Fruit fly (Drosophila melanogaster): ENCODE measurements around the gene CG7992.

Gene CG7992

dm6 chrX:19289318-19289970, 42.4 kb upstream of the CG7992 start:
- TF ChIP-seq CG14050 (GFP tag; IDR thresholded peaks at IDR 0.05), result peak; percentile 92
- TF ChIP-seq cato (GFP tag; optimal IDR thresholded peaks at IDR 0.05; ENCODE audit: borderline replicate concordance), result peak; percentile 80
- TF ChIP-seq sens (GFP tag), result peak; percentile 98
- peak; percentile 52 for TF ChIP-seq Lhr (GFP tag; optimal IDR thresholded peaks at IDR 0.05)
- TF ChIP-seq slbo (GFP tag; IDR thresholded peaks at IDR 0.05), result peak; percentile 90
- peak; percentile 15 for TF ChIP-seq emc (GFP tag; optimal IDR thresholded peaks at IDR 0.05)
- peak; percentile 79; the same call in 2 of the 3 replicates for TF ChIP-seq CG7357 (GFP tag; IDR thresholded peaks at IDR 0.05)
- peak; percentile 41 for TF ChIP-seq HmgD (GFP tag; optimal IDR thresholded peaks at IDR 0.05)
- peak; percentile 57 for TF ChIP-seq CTCF (GFP tag; optimal IDR thresholded peaks at IDR 0.05)
- TF ChIP-seq Vsx1 (GFP tag; optimal IDR thresholded peaks at IDR 0.05), result peak; percentile 71
- peak; percentile 56 for TF ChIP-seq CG15696 (tag; optimal IDR thresholded peaks at IDR 0.05)
- peak; percentile 93 for TF ChIP-seq CG32772 (GFP tag; IDR thresholded peaks at IDR 0.05)
- peak; percentile 68 for TF ChIP-seq E2f2 (GFP tag; IDR thresholded peaks at IDR 0.05)
- peak; percentile 92 for TF ChIP-seq tap (tag; optimal IDR thresholded peaks at IDR 0.05)
- TF ChIP-seq D19B (GFP tag; optimal IDR thresholded peaks at IDR 0.05), result peak; percentile 43
- peak; percentile 91 for TF ChIP-seq CG31441 (GFP tag; IDR thresholded peaks at IDR 0.05)
- peak; percentile 75 for TF ChIP-seq gt (GFP tag; IDR thresholded peaks at IDR 0.05)
- TF ChIP-seq amos (GFP tag; IDR thresholded peaks at IDR 0.05; ENCODE audit: partially characterized antibody), result no peak
- peak; percentile 84 for TF ChIP-seq CG16863 (GFP tag; optimal IDR thresholded peaks at IDR 0.05)
- peak; percentile 39 for TF ChIP-seq Sry-δ (GFP tag; optimal IDR thresholded peaks at IDR 0.05)
- TF ChIP-seq CG12769 (tag; optimal IDR thresholded peaks at IDR 0.05), result peak; percentile 92
- peak; percentile 92 for TF ChIP-seq CG15269 (tag; optimal IDR thresholded peaks at IDR 0.05)
- TF ChIP-seq Mrtf (GFP tag; IDR thresholded peaks at IDR 0.05), result peak; percentile 92
- TF ChIP-seq CG15479 (GFP tag; optimal IDR thresholded peaks at IDR 0.05), result no peak
- TF ChIP-seq lov (optimal IDR thresholded peaks at IDR 0.05), result no peak
- TF ChIP-seq lov (GFP tag; IDR thresholded peaks at IDR 0.05), result peak; percentile 92
- TF ChIP-seq run (tag; optimal IDR thresholded peaks at IDR 0.05), result peak; percentile 85
- TF ChIP-seq Hmx (GFP tag; optimal IDR thresholded peaks at IDR 0.05), result peak; percentile 36
- peak; percentile 91 for TF ChIP-seq CG14014 (GFP tag; IDR thresholded peaks at IDR 0.05)
- no peak for TF ChIP-seq pita (GFP tag; optimal IDR thresholded peaks at IDR 0.05)
- TF ChIP-seq CG2875 (GFP tag; optimal IDR thresholded peaks at IDR 0.05), result peak; percentile 83
- peak; percentile 89 for TF ChIP-seq CG9817 (tag; optimal IDR thresholded peaks at IDR 0.05)
- no peak for TF ChIP-seq Dp (GFP tag; optimal IDR thresholded peaks at IDR 0.05)
- no peak for TF ChIP-seq zf30C (GFP tag; optimal IDR thresholded peaks at IDR 0.05)
- TF ChIP-seq Deaf1 (tag; optimal IDR thresholded peaks at IDR 0.05), result peak; percentile 52
- peak; percentile 83 for TF ChIP-seq nerfin-1 (tag; optimal IDR thresholded peaks at IDR 0.05)
- peak; percentile 81 for TF ChIP-seq Fer3 (tag; optimal IDR thresholded peaks at IDR 0.05)
- peak; percentile 82 for TF ChIP-seq CG17612 (GFP tag; IDR thresholded peaks at IDR 0.05)
- TF ChIP-seq CHES-1-like (GFP tag; optimal IDR thresholded peaks at IDR 0.05), result peak; percentile 55
- TF ChIP-seq vnd (GFP tag; IDR thresholded peaks at IDR 0.05; ENCODE audit: partially characterized antibody), result no peak
- peak; percentile 86 to 91 for TF ChIP-seq chif (GFP tag; optimal IDR thresholded peaks at IDR 0.05)
- TF ChIP-seq pum (GFP tag; optimal IDR thresholded peaks at IDR 0.05), result peak; percentile 90
- TF ChIP-seq Sox100B (GFP tag; optimal IDR thresholded peaks at IDR 0.05), result peak; percentile 78
- no peak for TF ChIP-seq hth (optimal IDR thresholded peaks at IDR 0.05)
- peak; percentile 96 for TF ChIP-seq sisA (GFP tag; IDR thresholded peaks at IDR 0.05)
- TF ChIP-seq CG5245 (GFP tag; optimal IDR thresholded peaks at IDR 0.05), result peak; percentile 90
- peak; percentile 68 for TF ChIP-seq sd (tag; optimal IDR thresholded peaks at IDR 0.05)
- TF ChIP-seq ac (GFP tag; optimal IDR thresholded peaks at IDR 0.05), result peak; percentile 25
- TF ChIP-seq yki (optimal IDR thresholded peaks at IDR 0.05), result no peak
- peak; percentile 72 for TF ChIP-seq p53 (GFP tag; optimal IDR thresholded peaks at IDR 0.05)
- peak; percentile 93 for TF ChIP-seq ase (GFP tag; IDR thresholded peaks at IDR 0.05)
- TF ChIP-seq Awh (GFP tag; IDR thresholded peaks at IDR 0.05), result peak; percentile 93
